Fruit fly (Drosophila melanogaster) whole organism, embryonic: ENCODE results near the gene Ube3a.
A peak's percentile ranks its signal among the peaks of the same experiment; 100 is the strongest.

ENCODE experiments used
- BEAF-32 ChIP-seq: fragments of 200-800 bp; sonication (Bioruptor generic); optimal IDR thresholded peaks from 3 replicates; lab custom pipeline; 2017; ENCODE audit warnings: missing biosample characterization, missing genetic modification characterization, mild to moderate bottlenecking, moderate library complexity, missing genetic modification reagents
- CG10147 ChIP-seq: fragments of 200-800 bp; sonication (Bioruptor generic); optimal IDR thresholded peaks from 2 replicates; lab custom pipeline; 2019; ENCODE audit warnings: missing biosample characterization, mild to moderate bottlenecking, missing genetic modification characterization, moderate library complexity
- CG11247 ChIP-seq: fragments of 200-800 bp; sonication (Bioruptor generic); IDR thresholded peaks from 2 replicates; pipeline ENCODE4 v1.3.6; 2022; ENCODE audit warnings: missing biosample characterization, missing genetic modification characterization
- CG11456 ChIP-seq: fragments of 200-800 bp; sonication (Bioruptor generic); IDR thresholded peaks from 3 replicates; pipeline ENCODE4 v1.3.6; 2022; ENCODE audit warnings: missing biosample characterization, missing genetic modification characterization
- CG12071 ChIP-seq: fragments of 200-800 bp; sonication (Bioruptor generic); optimal IDR thresholded peaks from 3 replicates; lab custom pipeline; 2018; ENCODE audit warnings: missing biosample characterization, mild to moderate bottlenecking, missing genetic modification characterization
- CG12236 ChIP-seq: fragments of 200-800 bp; sonication (Bioruptor generic); optimal IDR thresholded peaks from 2 replicates; lab custom pipeline; 2016; ENCODE audit warnings: missing biosample characterization, missing genetic modification characterization
- CG12391 ChIP-seq: fragments of 200-800 bp; sonication (Bioruptor generic); optimal IDR thresholded peaks from 3 replicates; lab custom pipeline; 2018; ENCODE audit warnings: missing biosample characterization, mild to moderate bottlenecking, missing genetic modification characterization, moderate library complexity
- CG13287 ChIP-seq: fragments of 200-800 bp; sonication (Bioruptor generic); IDR thresholded peaks from 2 replicates; pipeline ENCODE4 v1.3.6; 2022; ENCODE audit warnings: missing biosample characterization, missing genetic modification characterization; ENCODE audit not compliant: partially characterized antibody
- CG13424 ChIP-seq: fragments of 200-800 bp; sonication (Bioruptor generic); optimal IDR thresholded peaks from 2 replicates; lab custom pipeline; 2019; ENCODE audit warnings: missing biosample characterization, mild to moderate bottlenecking, missing genetic modification characterization, moderate library complexity
- CG1529 ChIP-seq: fragments of 200-800 bp; sonication (Bioruptor generic); optimal IDR thresholded peaks from 3 replicates; lab custom pipeline; 2018; ENCODE audit warnings: missing biosample characterization, missing genetic modification characterization
- CG15601 ChIP-seq: fragments of 200-800 bp; sonication (Bioruptor generic); optimal IDR thresholded peaks from 3 replicates; lab custom pipeline; 2019; ENCODE audit warnings: missing biosample characterization, mild to moderate bottlenecking, missing genetic modification characterization, moderate library complexity
- CG17385 ChIP-seq: fragments of 200-800 bp; sonication (Bioruptor generic); optimal IDR thresholded peaks from 3 replicates; lab custom pipeline; 2018; ENCODE audit warnings: missing biosample characterization, mild to moderate bottlenecking, missing genetic modification characterization
- CG18599 ChIP-seq: fragments of 200-800 bp; sonication (Bioruptor generic); optimal IDR thresholded peaks from 3 replicates; lab custom pipeline; 2017; ENCODE audit warnings: missing biosample characterization, missing genetic modification characterization, mild to moderate bottlenecking, moderate library complexity, missing genetic modification reagents
- CG3065 ChIP-seq: fragments of 200-800 bp; sonication (Bioruptor generic); optimal IDR thresholded peaks from 2 replicates; lab custom pipeline; 2016; ENCODE audit warnings: missing biosample characterization, missing genetic modification characterization
- CG34422 ChIP-seq: fragments of 200-800 bp; sonication (Bioruptor generic); IDR thresholded peaks from 3 replicates; pipeline ENCODE4 v1.3.6; 2022; ENCODE audit warnings: missing biosample characterization, missing genetic modification characterization
- CG4360 ChIP-seq: fragments of 200-800 bp; sonication (Bioruptor generic); IDR thresholded peaks from 2 replicates; pipeline ENCODE4 v1.3.6; 2022; ENCODE audit warnings: missing biosample characterization, missing genetic modification characterization
- CG4707 ChIP-seq: fragments of 200-800 bp; sonication (Bioruptor generic); optimal IDR thresholded peaks from 2 replicates; lab custom pipeline; 2018; ENCODE audit warnings: missing biosample characterization, mild to moderate bottlenecking, missing genetic modification characterization, moderate library complexity
- CG6175 ChIP-seq: fragments of 200-800 bp; sonication (Bioruptor generic); IDR thresholded peaks from 3 replicates; pipeline ENCODE4 v1.3.6; 2022; ENCODE audit warnings: missing biosample characterization, missing genetic modification characterization
- CG7786 ChIP-seq: fragments of 200-800 bp; sonication (Bioruptor generic); optimal IDR thresholded peaks from 2 replicates; lab custom pipeline; 2016; ENCODE audit warnings: missing biosample characterization, missing genetic modification characterization
- CG8359 ChIP-seq: fragments of 200-800 bp; sonication (Bioruptor generic); optimal IDR thresholded peaks from 2 replicates; lab custom pipeline; 2017; ENCODE audit warnings: missing biosample characterization, mild to moderate bottlenecking, missing genetic modification characterization, borderline replicate concordance
- CG9817 ChIP-seq: fragments of 200-800 bp; sonication (Bioruptor generic); optimal IDR thresholded peaks from 2 replicates; lab custom pipeline; 2018; ENCODE audit warnings: missing biosample characterization, mild to moderate bottlenecking, missing genetic modification characterization, moderate library complexity
- D19B ChIP-seq: fragments of 200-800 bp; sonication (Bioruptor generic); optimal IDR thresholded peaks from 2 replicates; lab custom pipeline; 2017; ENCODE audit warnings: missing biosample characterization, mild to moderate bottlenecking, missing genetic modification characterization
- Dip2 ChIP-seq: fragments of 200-800 bp; sonication (Bioruptor generic); IDR thresholded peaks from 2 replicates; pipeline ENCODE4 v1.3.6; 2022; ENCODE audit warnings: missing biosample characterization, missing genetic modification characterization
- E2f2 ChIP-seq: fragments of 200-800 bp; sonication (Bioruptor generic); IDR thresholded peaks from 2 replicates; pipeline ENCODE4 v1.3.6; 2022; ENCODE audit warnings: missing biosample characterization, missing genetic modification characterization
- H2.0 ChIP-seq: fragments of 200-800 bp; sonication (Bioruptor generic); IDR thresholded peaks from 2 replicates; pipeline ENCODE4 v1.3.6; 2022; ENCODE audit warnings: missing biosample characterization, missing genetic modification characterization
- Hr78 ChIP-seq, 2 experiments: fragments of 200-800 bp in 1 of 2; fragments of >200 bp in 1 of 2; sonication (Bioruptor generic) in 1 of 2; optimal IDR thresholded peaks; 2 replicates each; lab custom pipeline; 2017 to 2019; ENCODE audit warnings: missing biosample characterization in 2 of 2, missing genetic modification characterization in 2 of 2, mild to moderate bottlenecking in 1 of 2, moderate library complexity in 1 of 2
- Hsf ChIP-seq: fragments of 200-800 bp; sonication (Bioruptor generic); optimal IDR thresholded peaks from 3 replicates; lab custom pipeline; 2016; ENCODE audit warnings: missing biosample characterization, missing genetic modification characterization
- NfI ChIP-seq: fragments of 200-800 bp; sonication (Bioruptor generic); optimal IDR thresholded peaks from 3 replicates; lab custom pipeline; 2018; ENCODE audit warnings: missing biosample characterization, mild to moderate bottlenecking, missing genetic modification characterization, moderate library complexity
- Opbp ChIP-seq: fragments of 200-800 bp; sonication (Bioruptor generic); IDR thresholded peaks from 3 replicates; pipeline ENCODE4 v1.3.6; 2022; ENCODE audit warnings: missing biosample characterization, missing genetic modification characterization; ENCODE audit not compliant: partially characterized antibody
- Ravus ChIP-seq: fragments of 200-800 bp; sonication (Bioruptor generic); IDR thresholded peaks from 2 replicates; pipeline ENCODE4 v1.3.6; 2022; ENCODE audit warnings: missing biosample characterization, missing genetic modification characterization
- Sry-β ChIP-seq: fragments of 200-800 bp; sonication (Bioruptor generic); optimal IDR thresholded peaks from 2 replicates; lab custom pipeline; 2018; ENCODE audit warnings: missing biosample characterization, mild to moderate bottlenecking, missing genetic modification characterization, moderate library complexity
- Trl ChIP-seq, 3 experiments: fragments of >200 bp in 2 of 3; fragments of 200-800 bp in 1 of 3; sonication (Bioruptor generic) in 1 of 3; optimal IDR thresholded peaks; 2 replicates in 1 of 3; 3 replicates in 2 of 3; lab custom pipeline; 2016 to 2017; ENCODE audit warnings: missing biosample characterization in 1 of 3, missing genetic modification characterization in 1 of 3
- btn ChIP-seq: fragments of 200-800 bp; sonication (Bioruptor generic); optimal IDR thresholded peaks from 2 replicates; lab custom pipeline; 2016; ENCODE audit warnings: missing biosample characterization, missing genetic modification characterization
- cwo ChIP-seq: fragments of 200-800 bp; sonication (Bioruptor generic); optimal IDR thresholded peaks from 3 replicates; lab custom pipeline; 2017; ENCODE audit warnings: missing biosample characterization, missing genetic modification characterization, mild to moderate bottlenecking, moderate library complexity, missing genetic modification reagents
- dimm ChIP-seq: fragments of 200-800 bp; sonication (Bioruptor generic); IDR thresholded peaks from 2 replicates; pipeline ENCODE4 v1.3.6; 2022; ENCODE audit warnings: missing biosample characterization, missing genetic modification characterization
- disco-r ChIP-seq: fragments of 200-800 bp; sonication (Bioruptor generic); optimal IDR thresholded peaks from 2 replicates; lab custom pipeline; 2016; ENCODE audit warnings: missing biosample characterization, missing genetic modification characterization
- emc ChIP-seq: fragments of 200-800 bp; sonication (Bioruptor generic); optimal IDR thresholded peaks from 2 replicates; lab custom pipeline; 2016; ENCODE audit warnings: missing biosample characterization, missing genetic modification characterization
- fd64A ChIP-seq: fragments of 200-800 bp; sonication (Bioruptor generic); optimal IDR thresholded peaks from 3 replicates; lab custom pipeline; 2018; ENCODE audit warnings: missing biosample characterization, mild to moderate bottlenecking, missing genetic modification characterization
- kay ChIP-seq: fragments of 200-800 bp; sonication (Bioruptor generic); optimal IDR thresholded peaks from 2 replicates; lab custom pipeline; 2016; ENCODE audit warnings: missing biosample characterization, missing genetic modification characterization
- klu ChIP-seq: fragments of 200-800 bp; sonication (Bioruptor generic); IDR thresholded peaks from 2 replicates; pipeline ENCODE4 v1.3.6; 2022; ENCODE audit warnings: missing biosample characterization, missing genetic modification characterization
- org-1 ChIP-seq: fragments of 200-800 bp; sonication (Bioruptor generic); optimal IDR thresholded peaks from 2 replicates; lab custom pipeline; 2017; ENCODE audit warnings: missing biosample characterization, missing genetic modification characterization
- pfk ChIP-seq: fragments of 200-800 bp; sonication (Bioruptor generic); optimal IDR thresholded peaks from 2 replicates; lab custom pipeline; 2018; ENCODE audit warnings: missing biosample characterization, mild to moderate bottlenecking, missing genetic modification characterization, moderate library complexity
- salm ChIP-seq: fragments of 200-800 bp; sonication (Bioruptor generic); optimal IDR thresholded peaks from 2 replicates; lab custom pipeline; 2018; ENCODE audit warnings: missing biosample characterization, mild to moderate bottlenecking, missing genetic modification characterization
- shn ChIP-seq: fragments of 200-800 bp; sonication (Bioruptor generic); optimal IDR thresholded peaks from 3 replicates; lab custom pipeline; 2016; ENCODE audit warnings: missing biosample characterization, missing genetic modification characterization
- sna ChIP-seq: fragments of 200-800 bp; sonication (Bioruptor generic); IDR thresholded peaks from 2 replicates; pipeline ENCODE4 v1.3.6; 2022; ENCODE audit warnings: missing biosample characterization, missing genetic modification characterization; ENCODE audit not compliant: partially characterized antibody
- stc ChIP-seq: fragments of 200-800 bp; sonication (Bioruptor generic); IDR thresholded peaks from 2 replicates; pipeline ENCODE4 v1.3.6; 2022; ENCODE audit warnings: missing biosample characterization, missing genetic modification characterization
- stwl ChIP-seq: fragments of 200-800 bp; sonication (Bioruptor generic); optimal IDR thresholded peaks from 3 replicates; lab custom pipeline; 2018; ENCODE audit warnings: missing biosample characterization, mild to moderate bottlenecking, missing genetic modification characterization, moderate library complexity

The Ube3a gene

DNA sequence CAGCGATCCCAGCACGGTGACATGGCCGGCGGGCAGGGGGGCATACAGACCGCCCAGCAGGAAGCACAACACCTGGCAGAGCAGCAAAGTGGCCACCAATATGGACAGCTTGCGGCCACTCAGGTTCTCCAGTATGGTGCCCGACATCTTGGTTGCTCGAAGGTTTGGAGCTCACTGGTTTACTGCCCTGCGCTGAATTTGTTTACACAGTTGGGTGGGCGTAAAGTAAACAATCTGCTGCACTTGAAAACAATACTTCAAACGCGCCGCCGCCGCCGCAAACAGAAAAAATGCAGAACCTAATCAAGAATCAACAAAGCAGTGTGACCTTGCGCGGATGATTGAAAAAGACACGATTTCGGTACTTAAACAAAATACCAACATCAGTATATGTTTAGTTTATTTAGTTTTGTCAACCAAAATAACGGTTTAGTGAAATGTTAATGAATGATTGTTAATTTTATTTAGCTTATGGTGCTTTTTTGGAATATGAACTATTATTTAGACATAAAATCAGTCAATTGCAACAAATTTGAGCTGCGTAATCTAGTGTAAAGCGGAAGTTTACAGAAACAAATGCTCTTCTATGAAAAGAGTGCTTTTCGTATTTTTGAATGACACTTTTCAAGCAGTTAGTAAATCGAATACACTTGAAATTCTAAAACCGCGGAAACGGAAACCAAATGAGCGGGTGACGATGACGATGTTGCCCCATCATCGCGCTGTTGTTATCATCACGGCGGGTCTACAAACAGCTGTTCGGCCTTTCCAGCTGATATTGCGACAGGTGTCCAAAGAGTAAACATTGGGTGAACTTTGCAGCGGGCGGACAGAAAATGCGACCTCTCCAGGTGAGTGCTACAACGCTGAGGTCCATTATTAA, 40.8 kb downstream of the Ube3a start, which contains the start of the genes wls and Adck5 (continued):
- TF ChIP-seq Ravus (GFP tag; lab: Robert Waterston, UW) (no peak), Hsf (peak; percentile 62), dimm (GFP tag; lab: Robert Waterston, UW) (no peak), Dip2 (GFP tag; lab: Robert Waterston, UW) (no peak), stwl (peak; percentile 79), CG11456 (GFP tag; lab: Robert Waterston, UW) (peak; percentile 43; the same call in 1 of the 3 replicates), CG12071 (GFP tag; lab: Kevin White, UChicago) (peak; percentile 81), Sry-β (GFP tag; lab: Kevin White, UChicago) (no peak), klu (GFP tag; lab: Robert Waterston, UW) (no peak), CG7786 (GFP tag; lab: Kevin White, UChicago) (peak; percentile 5), pfk (GFP tag; lab: Kevin White, UChicago) (no peak), NfI (peak; percentile 71), Hr78 (GFP tag; optimal IDR thresholded peaks at IDR 0.05; lab: Kevin White, UChicago) (peak in 1 of 2 experiments; percentile 78), CG11247 (GFP tag; lab: Robert Waterston, UW) (0 out of 2 replicates have a peak, but pooled peaks have one; percentile 32), CG34422 (peak; percentile 61; the same call in 1 of the 3 replicates), E2f2 (GFP tag; lab: Robert Waterston, UW) (no peak; the same call in 1 of the 2 replicates), CG1529 (GFP tag; lab: Kevin White, UChicago) (peak; percentile 21), CG13287 (peak; percentile 12; the same call in 1 of the 2 replicates), CG13424 (tag; lab: Kevin White, UChicago) (peak; percentile 21), CG6175 (GFP tag; lab: Robert Waterston, UW) (no peak), CG9817 (tag; lab: Kevin White, UChicago) (peak; percentile 17), sna (GFP tag; lab: Robert Waterston, UW) (peak; percentile 31; the same call in 1 of the 2 replicates), CG12236 (GFP tag; lab: Kevin White, UChicago) (peak; percentile 38), Opbp (GFP tag; lab: Robert Waterston, UW) (no peak), CG8359 (GFP tag; lab: Kevin White, UChicago) (no peak), CG3065 (GFP tag; lab: Kevin White, UChicago) (no peak), salm (tag; lab: Kevin White, UChicago) (peak; percentile 25), CG10147 (no peak), disco-r (GFP tag; lab: Kevin White, UChicago) (no peak), emc (no peak), kay (peak; percentile 10), CG4360 (GFP tag; lab: Robert Waterston, UW) (no peak), org-1 (peak; percentile 25), cwo (GFP tag; lab: Kevin White, UChicago) (no peak), CG17385 (GFP tag; lab: Kevin White, UChicago) (peak; percentile 56), CG15601 (tag; lab: Kevin White, UChicago) (no peak), btn (GFP tag; lab: Kevin White, UChicago) (peak; percentile 20), Trl (optimal IDR thresholded peaks at IDR 0.05; lab: Kevin White, UChicago) (no peak), Trl (GFP tag; optimal IDR thresholded peaks at IDR 0.05; lab: Kevin White, UChicago) (peak; percentile 23), CG18599 (GFP tag; lab: Kevin White, UChicago) (peak; percentile 61), fd64A (GFP tag; lab: Kevin White, UChicago) (peak; percentile 22), CG4707 (GFP tag; lab: Kevin White, UChicago) (peak; percentile 45), shn (GFP tag; lab: Kevin White, UChicago) (peak; percentile 36), BEAF-32 (peak; percentile 41), CG12391 (peak; percentile 62), stc (peak; percentile 30; the same call in 1 of the 2 replicates), H2.0 (GFP tag; lab: Robert Waterston, UW) (0 out of 2 replicates have a peak, but pooled peaks have one; percentile 16), D19B (no peak)
